Fruit fly (Drosophila melanogaster) whole organism, embryonic: Measurements from ENCODE around the gene CG12123.

Experiments
- Adf1 ChIP-seq: fragments of 200-800 bp; sonication (Bioruptor generic); IDR thresholded peaks from 2 replicates; pipeline ENCODE4 v1.3.6; 2022; ENCODE audit warnings: missing biosample characterization, missing genetic modification characterization
- Antp ChIP-seq: fragments of 200-800 bp; sonication (Bioruptor generic); optimal IDR thresholded peaks from 3 replicates; lab custom pipeline; 2016; ENCODE audit warnings: missing biosample characterization, missing genetic modification characterization
- Asciz ChIP-seq: fragments of 200-800 bp; sonication (Bioruptor generic); optimal IDR thresholded peaks from 2 replicates; lab custom pipeline; 2017; ENCODE audit warnings: missing biosample characterization, mild to moderate bottlenecking, missing genetic modification characterization, missing genetic modification reagents
- C15 ChIP-seq: fragments of 200-800 bp; sonication (Bioruptor generic); IDR thresholded peaks from 3 replicates; pipeline ENCODE4 v1.3.6; 2022; ENCODE audit warnings: missing biosample characterization, missing genetic modification characterization
- CG1024 ChIP-seq: fragments of 200-800 bp; sonication (Bioruptor generic); IDR thresholded peaks from 2 replicates; pipeline ENCODE4 v1.3.6; 2022; ENCODE audit warnings: missing biosample characterization, missing genetic modification characterization
- CG10321 ChIP-seq: fragments of 200-800 bp; sonication (Bioruptor generic); IDR thresholded peaks from 2 replicates; pipeline ENCODE4 v1.3.6; 2022; ENCODE audit warnings: missing biosample characterization, missing genetic modification characterization
- CG11456 ChIP-seq: fragments of 200-800 bp; sonication (Bioruptor generic); IDR thresholded peaks from 3 replicates; pipeline ENCODE4 v1.3.6; 2022; ENCODE audit warnings: missing biosample characterization, missing genetic modification characterization
- CG14014 ChIP-seq: fragments of 200-800 bp; sonication (Bioruptor generic); IDR thresholded peaks from 2 replicates; pipeline ENCODE4 v1.3.6; 2022; ENCODE audit warnings: missing biosample characterization, missing genetic modification characterization
- CG15479 ChIP-seq: fragments of 200-800 bp; sonication (Bioruptor generic); optimal IDR thresholded peaks from 3 replicates; lab custom pipeline; 2019; ENCODE audit warnings: missing biosample characterization, mild to moderate bottlenecking, missing genetic modification characterization, moderate library complexity
- CG1602 ChIP-seq: fragments of 200-800 bp; sonication (Bioruptor generic); optimal IDR thresholded peaks from 3 replicates; lab custom pipeline; 2016; ENCODE audit warnings: missing biosample characterization, missing genetic modification characterization
- CG3065 ChIP-seq: fragments of 200-800 bp; sonication (Bioruptor generic); optimal IDR thresholded peaks from 2 replicates; lab custom pipeline; 2016; ENCODE audit warnings: missing biosample characterization, missing genetic modification characterization
- CG3163 ChIP-seq: fragments of 200-800 bp; sonication (Bioruptor generic); optimal IDR thresholded peaks from 3 replicates; lab custom pipeline; 2016; ENCODE audit warnings: missing biosample characterization, missing genetic modification characterization
- CG32532 ChIP-seq: fragments of 200-800 bp; sonication (Bioruptor generic); IDR thresholded peaks from 2 replicates; pipeline ENCODE4 v1.3.6; 2022; ENCODE audit warnings: missing biosample characterization, missing genetic modification characterization
- CG3995 ChIP-seq: fragments of 200-800 bp; sonication (Bioruptor generic); optimal IDR thresholded peaks from 3 replicates; lab custom pipeline; 2016; ENCODE audit warnings: missing biosample characterization, missing genetic modification characterization
- CG42726 ChIP-seq: fragments of 200-800 bp; sonication (Bioruptor generic); IDR thresholded peaks from 2 replicates; pipeline ENCODE4 v1.3.6; 2022; ENCODE audit warnings: missing biosample characterization, missing genetic modification characterization; ENCODE audit not compliant: partially characterized antibody
- CG4360 ChIP-seq: fragments of 200-800 bp; sonication (Bioruptor generic); IDR thresholded peaks from 2 replicates; pipeline ENCODE4 v1.3.6; 2022; ENCODE audit warnings: missing biosample characterization, missing genetic modification characterization
- CG43689 ChIP-seq: fragments of 200-800 bp; sonication (Bioruptor generic); IDR thresholded peaks from 2 replicates; pipeline ENCODE4 v1.3.6; 2022; ENCODE audit warnings: missing biosample characterization, missing genetic modification characterization
- CG6175 ChIP-seq: fragments of 200-800 bp; sonication (Bioruptor generic); IDR thresholded peaks from 3 replicates; pipeline ENCODE4 v1.3.6; 2022; ENCODE audit warnings: missing biosample characterization, missing genetic modification characterization
- CG6813 ChIP-seq: fragments of 200-800 bp; sonication (Bioruptor generic); optimal IDR thresholded peaks from 2 replicates; lab custom pipeline; 2017; ENCODE audit warnings: missing biosample characterization, missing genetic modification characterization, mild to moderate bottlenecking, moderate library complexity, missing genetic modification reagents
- CG7963 ChIP-seq: fragments of 200-800 bp; sonication (Bioruptor generic); IDR thresholded peaks from 3 replicates; pipeline ENCODE4 v1.3.6; 2022; ENCODE audit warnings: missing biosample characterization, missing genetic modification characterization; ENCODE audit not compliant: partially characterized antibody
- CHES-1-like ChIP-seq: fragments of 200-800 bp; sonication (Bioruptor generic); optimal IDR thresholded peaks from 2 replicates; lab custom pipeline; 2016; ENCODE audit warnings: missing biosample characterization, missing genetic modification characterization
- Camta ChIP-seq: fragments of 200-800 bp; sonication (Bioruptor generic); optimal IDR thresholded peaks from 2 replicates; lab custom pipeline; 2016; ENCODE audit warnings: missing biosample characterization, missing genetic modification characterization
- Dfd ChIP-seq, 2 experiments: fragments of >200 bp; optimal IDR thresholded peaks; 2 replicates each; lab custom pipeline; 2017; ENCODE audit warnings: missing biosample characterization in 2 of 2, missing genetic modification characterization in 2 of 2
- Eip74EF ChIP-seq, 2 experiments: fragments of 200-800 bp in 1 of 2; fragments of >200 bp in 1 of 2; sonication (Bioruptor generic) in 1 of 2; optimal IDR thresholded peaks; 2 replicates each; lab custom pipeline; 2017 to 2019; ENCODE audit warnings: missing biosample characterization in 2 of 2, missing genetic modification characterization in 2 of 2, mild to moderate bottlenecking in 1 of 2, moderate library complexity in 1 of 2
- Hmr ChIP-seq: fragments of 200-800 bp; sonication (Bioruptor generic); optimal IDR thresholded peaks from 3 replicates; lab custom pipeline; 2017; ENCODE audit warnings: mild to moderate bottlenecking, missing biosample characterization, missing genetic modification reagents, missing genetic modification characterization
- Kr ChIP-seq: fragments of 200-800 bp; sonication (Bioruptor generic); optimal IDR thresholded peaks from 2 replicates; lab custom pipeline; 2017; ENCODE audit warnings: missing biosample characterization, mild to moderate bottlenecking, missing genetic modification characterization
- Lhr ChIP-seq: fragments of 200-800 bp; sonication (Bioruptor generic); optimal IDR thresholded peaks from 3 replicates; lab custom pipeline; 2017; ENCODE audit warnings: mild to moderate bottlenecking, missing biosample characterization, missing genetic modification reagents, missing genetic modification characterization
- NC2α ChIP-seq: fragments of 200-800 bp; sonication (Bioruptor generic); optimal IDR thresholded peaks from 2 replicates; lab custom pipeline; 2016; ENCODE audit warnings: missing biosample characterization, missing genetic modification characterization
- Pdp1 ChIP-seq, 2 experiments: fragments of 200-800 bp; sonication (Bioruptor generic); optimal IDR thresholded peaks; 3 replicates each; lab custom pipeline; 2016; ENCODE audit warnings: missing biosample characterization in 2 of 2, missing genetic modification characterization in 2 of 2, mild to moderate bottlenecking in 1 of 2, moderate library complexity in 1 of 2
- YL-1 ChIP-seq: fragments of 200-800 bp; sonication (Bioruptor generic); optimal IDR thresholded peaks from 3 replicates; lab custom pipeline; 2017; ENCODE audit warnings: missing biosample characterization, mild to moderate bottlenecking, missing genetic modification characterization
- chif ChIP-seq, 2 experiments: fragments of 200-800 bp; sonication (Bioruptor generic); optimal IDR thresholded peaks; 3 replicates each; lab custom pipeline; 2016; ENCODE audit warnings: missing biosample characterization in 2 of 2, missing genetic modification characterization in 2 of 2
- ci ChIP-seq: fragments of 200-800 bp; sonication (Bioruptor generic); IDR thresholded peaks from 3 replicates; pipeline ENCODE4 v1.3.6; 2022; ENCODE audit warnings: missing biosample characterization, missing genetic modification characterization
- crc ChIP-seq: fragments of 200-800 bp; sonication (Bioruptor generic); optimal IDR thresholded peaks from 2 replicates; lab custom pipeline; 2016; ENCODE audit warnings: missing biosample characterization, missing genetic modification characterization
- fd3F ChIP-seq: fragments of 200-800 bp; sonication (Bioruptor generic); optimal IDR thresholded peaks from 2 replicates; lab custom pipeline; 2018; ENCODE audit warnings: missing biosample characterization, mild to moderate bottlenecking, missing genetic modification characterization, moderate library complexity
- gce ChIP-seq: fragments of 200-800 bp; sonication (Bioruptor generic); IDR thresholded peaks from 3 replicates; pipeline ENCODE4 v1.3.6; 2022; ENCODE audit warnings: missing biosample characterization, missing genetic modification characterization
- gcm ChIP-seq: fragments of 200-800 bp; sonication (Bioruptor generic); optimal IDR thresholded peaks from 2 replicates; lab custom pipeline; 2019; ENCODE audit warnings: missing biosample characterization, mild to moderate bottlenecking, missing genetic modification characterization, moderate library complexity
- gcm2 ChIP-seq: fragments of 200-800 bp; sonication (Bioruptor generic); optimal IDR thresholded peaks from 2 replicates; lab custom pipeline; 2016; ENCODE audit warnings: missing biosample characterization, missing genetic modification characterization
- gfzf ChIP-seq: fragments of 200-800 bp; sonication (Bioruptor generic); optimal IDR thresholded peaks from 2 replicates; lab custom pipeline; 2016; ENCODE audit warnings: missing biosample characterization, mild to moderate bottlenecking, missing genetic modification characterization, moderate library complexity
- grn ChIP-seq: fragments of 200-800 bp; sonication (Bioruptor generic); optimal IDR thresholded peaks from 3 replicates; lab custom pipeline; 2017; ENCODE audit warnings: missing biosample characterization, missing genetic modification characterization
- h ChIP-seq: fragments of >200 bp; optimal IDR thresholded peaks from 2 replicates; lab custom pipeline; 2017
- luna ChIP-seq: fragments of 200-800 bp; sonication (Bioruptor generic); optimal IDR thresholded peaks from 2 replicates; lab custom pipeline; 2016; ENCODE audit warnings: missing biosample characterization, missing genetic modification characterization
- nom ChIP-seq: fragments of 200-800 bp; sonication (Bioruptor generic); optimal IDR thresholded peaks from 2 replicates; lab custom pipeline; 2017; ENCODE audit warnings: missing biosample characterization, missing genetic modification characterization, mild to moderate bottlenecking, moderate library complexity, missing genetic modification reagents
- pb ChIP-seq: fragments of 200-800 bp; sonication (Bioruptor generic); optimal IDR thresholded peaks from 3 replicates; lab custom pipeline; 2016; ENCODE audit warnings: missing biosample characterization, missing genetic modification characterization
- psq ChIP-seq: fragments of 200-800 bp; sonication (Bioruptor generic); optimal IDR thresholded peaks from 2 replicates; lab custom pipeline; 2017; ENCODE audit warnings: missing biosample characterization, missing genetic modification characterization
- pzg ChIP-seq: fragments of 200-800 bp; sonication (Bioruptor generic); optimal IDR thresholded peaks from 3 replicates; lab custom pipeline; 2018; ENCODE audit warnings: missing biosample characterization, mild to moderate bottlenecking, missing genetic modification characterization, moderate library complexity
- run ChIP-seq: fragments of 200-800 bp; sonication (Bioruptor generic); optimal IDR thresholded peaks from 3 replicates; lab custom pipeline; 2018; ENCODE audit warnings: missing biosample characterization, mild to moderate bottlenecking, missing genetic modification characterization
- scrt ChIP-seq: fragments of 200-800 bp; sonication (Bioruptor generic); optimal IDR thresholded peaks from 2 replicates; lab custom pipeline; 2018; ENCODE audit warnings: missing biosample characterization, mild to moderate bottlenecking, missing genetic modification characterization, moderate library complexity
- seq ChIP-seq: fragments of 200-800 bp; sonication (Bioruptor generic); IDR thresholded peaks from 2 replicates; pipeline ENCODE4 v1.3.6; 2022; ENCODE audit warnings: missing biosample characterization, missing genetic modification characterization
- stwl ChIP-seq: fragments of 200-800 bp; sonication (Bioruptor generic); optimal IDR thresholded peaks from 3 replicates; lab custom pipeline; 2018; ENCODE audit warnings: missing biosample characterization, mild to moderate bottlenecking, missing genetic modification characterization, moderate library complexity
- tgo ChIP-seq: fragments of 200-800 bp; sonication (Bioruptor generic); IDR thresholded peaks from 3 replicates; pipeline ENCODE4 v1.3.6; 2022; ENCODE audit warnings: missing biosample characterization, missing genetic modification characterization

CG12123 gene

DNA sequence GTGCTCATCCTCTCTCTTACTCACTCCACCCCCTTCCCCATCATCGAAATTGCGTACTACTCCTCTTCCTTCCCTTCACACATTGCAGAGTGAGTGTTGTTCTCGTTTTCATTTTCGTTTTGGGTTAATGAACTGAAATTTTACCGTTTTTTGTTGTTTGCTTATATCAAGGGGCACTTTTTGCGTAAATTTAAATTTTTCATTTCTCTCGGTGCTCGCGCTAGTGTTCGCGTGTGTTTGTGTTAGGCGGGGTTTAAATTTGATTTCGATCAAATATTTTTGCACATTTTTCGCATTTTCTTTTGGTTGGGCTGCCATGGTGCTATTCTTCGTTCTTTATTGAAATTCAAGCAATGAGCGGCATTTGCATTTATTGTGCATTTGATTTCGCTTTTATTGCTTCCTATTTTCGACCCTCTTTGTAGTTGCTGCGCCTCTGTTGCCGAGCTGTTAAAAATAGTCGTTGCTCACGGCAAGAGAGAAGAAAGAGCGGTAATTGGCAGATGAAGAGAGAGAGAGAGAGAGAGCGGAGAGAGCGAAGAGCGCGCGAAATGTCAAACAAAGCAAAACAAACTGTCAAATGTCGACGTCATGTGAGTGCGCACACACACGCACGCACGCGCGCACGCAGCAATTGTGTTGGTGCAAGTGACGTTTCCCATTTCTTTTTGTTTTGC lies 21.2 kb downstream of the CG12123 start (continued):
- TF ChIP-seq ci (GFP tag; lab: Robert Waterston, UW) (peak; percentile 41; the same call in 1 of the 3 replicates), fd3F (GFP tag; lab: Kevin White, UChicago) (no peak), Asciz (GFP tag; lab: Kevin White, UChicago) (no peak), CG32532 (GFP tag; lab: Robert Waterston, UW) (peak; percentile 76), CG15479 (peak; percentile 93), nom (peak; percentile 91), Pdp1 (GFP tag; optimal IDR thresholded peaks at IDR 0.05; lab: Kevin White, UChicago) (no peak), pb (GFP tag; lab: Kevin White, UChicago) (no peak), CG6813 (GFP tag; lab: Kevin White, UChicago) (no peak), NC2α (GFP tag; lab: Kevin White, UChicago) (no peak), gcm2 (GFP tag; lab: Kevin White, UChicago) (no peak), C15 (no peak), CHES-1-like (GFP tag; lab: Kevin White, UChicago) (no peak), CG11456 (GFP tag; lab: Robert Waterston, UW) (no peak), psq (GFP tag; lab: Kevin White, UChicago) (no peak), CG1602 (GFP tag; lab: Kevin White, UChicago) (no peak), tgo (GFP tag; lab: Robert Waterston, UW) (no peak), Adf1 (GFP tag; lab: Robert Waterston, UW) (peak; percentile 48; the same call in 1 of the 2 replicates), gcm (GFP tag; lab: Kevin White, UChicago) (peak; percentile 14), CG3065 (no peak), luna (no peak), CG10321 (no peak), chif (GFP tag; optimal IDR thresholded peaks at IDR 0.05; lab: Kevin White, UChicago) (no peak), Lhr (GFP tag; lab: Kevin White, UChicago) (no peak), grn (no peak), CG14014 (peak; percentile 10; the same call in 1 of the 2 replicates), Hmr (GFP tag; lab: Kevin White, UChicago) (no peak), CG43689 (GFP tag; lab: Robert Waterston, UW) (no peak), run (tag; lab: Kevin White, UChicago) (no peak), gce (no peak), Antp (GFP tag; lab: Kevin White, UChicago) (no peak), CG4360 (no peak), CG42726 (GFP tag; lab: Robert Waterston, UW) (no peak), Eip74EF (GFP tag; optimal IDR thresholded peaks at IDR 0.05; lab: Kevin White, UChicago) (peak in 1 of 2 experiments; percentile 2), stwl (tag; lab: Kevin White, UChicago) (peak; percentile 60), Camta (GFP tag; lab: Kevin White, UChicago) (no peak), CG1024 (GFP tag; lab: Robert Waterston, UW) (no peak), CG7963 (GFP tag; lab: Robert Waterston, UW) (no peak), CG3995 (no peak), Dfd (GFP tag; optimal IDR thresholded peaks at IDR 0.05; lab: Kevin White, UChicago) (peak; percentile 52 to 90), CG3163 (GFP tag; lab: Kevin White, UChicago) (peak; percentile 57), CG6175 (no peak; the same call in 2 of the 3 replicates), scrt (GFP tag; lab: Kevin White, UChicago) (no peak), crc (GFP tag; lab: Kevin White, UChicago) (no peak), pzg (GFP tag; lab: Kevin White, UChicago) (no peak), YL-1 (GFP tag; lab: Kevin White, UChicago) (peak; percentile 17), h (lab: Kevin White, UChicago) (no peak), Kr (no peak), seq (no peak), gfzf (GFP tag; lab: Kevin White, UChicago) (no peak)
